Worm (Caenorhabditis elegans) whole organism, young adult: ENCODE data around the gene C30G7.3.

Experiments used
- B0019.2 ChIP-seq: fragments of 200-800 bp; sonication (Bioruptor generic); conservative IDR thresholded peaks from 2 replicates; pipeline ENCODE4 v1.3.6; 2022; ENCODE audit warnings: missing genetic modification reagents, missing genetic modification characterization, missing compliant biosample characterization
- D2030.7 ChIP-seq: fragments of 200-800 bp; sonication (Bioruptor generic); IDR thresholded peaks from 2 replicates; pipeline ENCODE4 v1.3.6; 2022; ENCODE audit warnings: missing genetic modification reagents, missing genetic modification characterization, missing compliant biosample characterization
- F22D6.2 ChIP-seq: sonication (generic microtip); optimal IDR thresholded peaks from 2 replicates; lab custom pipeline; 2016; ENCODE audit warnings: mild to moderate bottlenecking, missing genetic modification characterization, missing compliant biosample characterization
- F33H1.4 ChIP-seq: fragments of 200-800 bp; sonication (Bioruptor generic); IDR thresholded peaks from 2 replicates; pipeline ENCODE4 v1.3.6; 2022; ENCODE audit warnings: missing genetic modification reagents, missing genetic modification characterization, missing compliant biosample characterization
- F37B4.10 ChIP-seq: fragments of 200-800 bp; sonication (Bioruptor generic); IDR thresholded peaks from 2 replicates; pipeline ENCODE4 v1.3.6; 2022; ENCODE audit warnings: missing genetic modification characterization, missing compliant biosample characterization
- F49E8.2 ChIP-seq: sonication (generic microtip); optimal IDR thresholded peaks from 3 replicates; lab custom pipeline; 2017; ENCODE audit warnings: missing genetic modification characterization, mild to moderate bottlenecking, missing compliant biosample characterization, antibody characterized with exemption, moderate library complexity; ENCODE audit not compliant: insufficient read depth
- F55B11.4 ChIP-seq: sonication (generic microtip); optimal IDR thresholded peaks from 2 replicates; lab custom pipeline; 2016; ENCODE audit warnings: missing compliant biosample characterization, missing genetic modification characterization, borderline replicate concordance; ENCODE audit not compliant: insufficient read depth
- F57A8.1 ChIP-seq: fragments of 200-800 bp; sonication (Bioruptor generic); optimal IDR thresholded peaks from 2 replicates; lab custom pipeline; 2018; ENCODE audit warnings: mild to moderate bottlenecking, missing genetic modification characterization, moderate library complexity, missing compliant biosample characterization
- F57C9.4 ChIP-seq: sonication (generic microtip); optimal IDR thresholded peaks from 2 replicates; lab custom pipeline; 2017; ENCODE audit warnings: mild to moderate bottlenecking, missing genetic modification characterization, missing compliant biosample characterization
- K12H6.12 ChIP-seq: fragments of 200-800 bp; sonication (Bioruptor generic); optimal IDR thresholded peaks from 2 replicates; lab custom pipeline; 2018; ENCODE audit warnings: mild to moderate bottlenecking, missing genetic modification characterization, missing compliant biosample characterization
- Y56A3A.18 ChIP-seq: fragments of 200-800 bp; sonication (Bioruptor generic); IDR thresholded peaks from 2 replicates; pipeline ENCODE4 v1.3.6; 2022; ENCODE audit warnings: missing genetic modification reagents, missing genetic modification characterization, missing compliant biosample characterization
- Y95B8A.8 ChIP-seq: fragments of 200-800 bp; sonication (Bioruptor generic); IDR thresholded peaks from 2 replicates; pipeline ENCODE4 v1.3.6; 2022; ENCODE audit warnings: missing genetic modification reagents, missing genetic modification characterization, missing compliant biosample characterization
- akir-1 ChIP-seq: fragments of 200-800 bp; sonication (Bioruptor generic); optimal IDR thresholded peaks from 2 replicates; lab custom pipeline; 2018; ENCODE audit warnings: mild to moderate bottlenecking, missing genetic modification characterization, moderate library complexity, missing compliant biosample characterization
- aptf-2 ChIP-seq: fragments of 200-800 bp; sonication (Bioruptor generic); conservative IDR thresholded peaks from 2 replicates; pipeline ENCODE4 v1.3.6; 2022; ENCODE audit warnings: missing genetic modification reagents, missing genetic modification characterization, missing compliant biosample characterization
- attf-5 ChIP-seq: fragments of 200-800 bp; sonication (Bioruptor generic); optimal IDR thresholded peaks from 2 replicates; lab custom pipeline; 2018; ENCODE audit warnings: mild to moderate bottlenecking, missing genetic modification characterization, missing compliant biosample characterization
- attf-6 ChIP-seq: fragments of 200-800 bp; sonication (Bioruptor generic); IDR thresholded peaks from 2 replicates; pipeline ENCODE4 v1.3.6; 2022; ENCODE audit warnings: missing genetic modification reagents, missing genetic modification characterization, missing compliant biosample characterization
- bed-1 ChIP-seq: fragments of 200-800 bp; sonication (Bioruptor generic); IDR thresholded peaks from 2 replicates; pipeline ENCODE4 v1.3.6; 2022; ENCODE audit warnings: missing genetic modification reagents, missing genetic modification characterization, missing compliant biosample characterization
- ccch-3 ChIP-seq: fragments of 200-800 bp; sonication (Bioruptor generic); optimal IDR thresholded peaks from 2 replicates; lab custom pipeline; 2018; ENCODE audit warnings: mild to moderate bottlenecking, missing genetic modification characterization, missing compliant biosample characterization
- cebp-1 ChIP-seq, 2 experiments: fragments of 200-800 bp in 1 of 2; sonication (Bioruptor generic) in 1 of 2; sonication (generic microtip) in 1 of 2; IDR thresholded peaks in 1 of 2; optimal IDR thresholded peaks in 1 of 2; 2 replicates each; pipeline versions ENCODE4 v1.3.6 to Lab custom; 2017 to 2022; ENCODE audit warnings: missing compliant biosample characterization in 2 of 2, missing genetic modification characterization in 2 of 2, mild to moderate bottlenecking in 1 of 2, missing genetic modification reagents in 1 of 2, moderate library complexity in 1 of 2
- ceh-40 ChIP-seq: fragments of 200-800 bp; sonication (Bioruptor generic); IDR thresholded peaks from 2 replicates; pipeline ENCODE4 v1.3.6; 2022; ENCODE audit warnings: missing genetic modification characterization, missing compliant biosample characterization
- ceh-79 ChIP-seq: sonication (generic microtip); optimal IDR thresholded peaks from 2 replicates; lab custom pipeline; 2017; ENCODE audit warnings: mild to moderate bottlenecking, missing genetic modification characterization, missing compliant biosample characterization
- dpff-1 ChIP-seq: sonication (generic microtip); optimal IDR thresholded peaks from 2 replicates; lab custom pipeline; 2017; ENCODE audit warnings: mild to moderate bottlenecking, missing genetic modification characterization, missing compliant biosample characterization
- efl-1 ChIP-seq: fragments of 150-350 bp; optimal IDR thresholded peaks from 2 replicates; lab custom pipeline; 2014; ENCODE audit warnings: missing biosample characterization, missing genetic modification reagents, missing genetic modification characterization
- ekl-4 ChIP-seq: fragments of 200-800 bp; sonication (Bioruptor generic); IDR thresholded peaks from 2 replicates; pipeline ENCODE4 v1.3.6; 2022; ENCODE audit warnings: missing genetic modification reagents, missing genetic modification characterization, missing compliant biosample characterization
- hlh-26 ChIP-seq: fragments of 200-800 bp; sonication (Bioruptor generic); conservative IDR thresholded peaks from 2 replicates; pipeline ENCODE4 v1.3.6; 2022; ENCODE audit warnings: missing genetic modification reagents, missing genetic modification characterization, missing compliant biosample characterization
- hmg-1.2 ChIP-seq: fragments of 200-800 bp; sonication (Bioruptor generic); IDR thresholded peaks from 2 replicates; pipeline ENCODE4 v1.3.6; 2022; ENCODE audit warnings: missing genetic modification reagents, missing genetic modification characterization, missing compliant biosample characterization
- hrde-1 ChIP-seq: sonication (generic microtip); optimal IDR thresholded peaks from 2 replicates; lab custom pipeline; 2016; ENCODE audit warnings: missing genetic modification characterization, mild to moderate bottlenecking, missing compliant biosample characterization, moderate library complexity, missing genotype, missing genetic modification reagents, borderline replicate concordance
- let-607 ChIP-seq, 2 experiments: fragments of 200-800 bp in 1 of 2; sonication (Bioruptor generic) in 1 of 2; sonication (generic microtip) in 1 of 2; optimal IDR thresholded peaks; 2 replicates each; lab custom pipeline; 2016 to 2018; ENCODE audit warnings: mild to moderate bottlenecking in 2 of 2, missing compliant biosample characterization in 2 of 2, missing genetic modification characterization in 2 of 2, moderate library complexity in 2 of 2, missing genotype in 1 of 2
- lin-35 ChIP-seq, 3 experiments: fragments of 150-350 bp in 2 of 3; sonication (generic microtip) in 1 of 3; optimal IDR thresholded peaks; 2 replicates each; lab custom pipeline; 2014 to 2018; ENCODE audit warnings: missing biosample characterization in 3 of 3, missing genetic modification characterization in 3 of 3, missing genetic modification reagents in 3 of 3
- lsy-27 ChIP-seq: sonication (generic microtip); optimal IDR thresholded peaks from 2 replicates; lab custom pipeline; 2017; ENCODE audit warnings: missing genetic modification characterization, mild to moderate bottlenecking, missing compliant biosample characterization, antibody characterized with exemption, missing genotype, borderline replicate concordance; ENCODE audit not compliant: insufficient read depth
- madf-3 ChIP-seq: fragments of 200-800 bp; sonication (Bioruptor generic); IDR thresholded peaks from 2 replicates; pipeline ENCODE4 v1.3.6; 2022; ENCODE audit warnings: missing genetic modification reagents, missing genetic modification characterization, missing compliant biosample characterization
- madf-6 ChIP-seq: fragments of 200-800 bp; sonication (Bioruptor generic); IDR thresholded peaks from 2 replicates; pipeline ENCODE4 v1.3.6; 2022; ENCODE audit warnings: missing genetic modification reagents, missing genetic modification characterization, missing compliant biosample characterization
- mcd-1 ChIP-seq: fragments of 200-800 bp; sonication (Bioruptor generic); IDR thresholded peaks from 2 replicates; pipeline ENCODE4 v1.3.6; 2022; ENCODE audit warnings: missing genetic modification reagents, missing genetic modification characterization, missing compliant biosample characterization
- mxl-1 ChIP-seq: sonication (generic microtip); optimal IDR thresholded peaks from 2 replicates; lab custom pipeline; 2016; ENCODE audit warnings: missing genetic modification characterization, missing compliant biosample characterization
- nfyb-1 ChIP-seq: fragments of 200-800 bp; sonication (Bioruptor generic); IDR thresholded peaks from 2 replicates; pipeline ENCODE4 v1.3.6; 2022; ENCODE audit warnings: missing genetic modification reagents, missing genetic modification characterization, missing compliant biosample characterization
- nhr-179 ChIP-seq: sonication (generic microtip); optimal IDR thresholded peaks from 2 replicates; lab custom pipeline; 2016; ENCODE audit warnings: mild to moderate bottlenecking, missing genetic modification characterization, missing compliant biosample characterization
- pha-4 ChIP-seq: fragments of 150-350 bp; sonication (generic microtip); optimal IDR thresholded peaks from 2 replicates; lab custom pipeline; 2014; ENCODE audit warnings: missing biosample characterization, missing genetic modification reagents, missing genetic modification characterization
- rcor-1 ChIP-seq: fragments of 200-800 bp; sonication (Bioruptor generic); IDR thresholded peaks from 2 replicates; pipeline ENCODE4 v1.3.6; 2022; ENCODE audit warnings: missing genetic modification reagents, missing genetic modification characterization, missing compliant biosample characterization
- rec-8 ChIP-seq, 2 experiments: sonication (generic microtip); optimal IDR thresholded peaks; 2 replicates each; lab custom pipeline; 2016; ENCODE audit warnings: mild to moderate bottlenecking in 2 of 2, missing genetic modification characterization in 2 of 2, missing genetic modification reagents in 2 of 2, missing genotype in 2 of 2, missing biosample characterization in 1 of 2, missing compliant biosample characterization in 1 of 2, moderate library complexity in 1 of 2
- repo-1 ChIP-seq: sonication (generic microtip); optimal IDR thresholded peaks from 2 replicates; lab custom pipeline; 2017; ENCODE audit warnings: mild to moderate bottlenecking, missing genetic modification characterization, missing compliant biosample characterization
- sea-2 ChIP-seq: fragments of 200-800 bp; sonication (Bioruptor generic); IDR thresholded peaks from 2 replicates; pipeline ENCODE4 v1.3.6; 2022; ENCODE audit warnings: missing genetic modification characterization, missing compliant biosample characterization
- sptf-2 ChIP-seq: fragments of 200-800 bp; sonication (Bioruptor generic); optimal IDR thresholded peaks from 2 replicates; lab custom pipeline; 2018; ENCODE audit warnings: mild to moderate bottlenecking, missing genetic modification characterization, missing compliant biosample characterization
- tbp1 ChIP-seq: fragments of 200-800 bp; sonication (Bioruptor generic); optimal IDR thresholded peaks from 2 replicates; lab custom pipeline; 2018; ENCODE audit warnings: mild to moderate bottlenecking, missing genetic modification characterization, missing compliant biosample characterization
- unc-62 ChIP-seq: fragments of 150-350 bp; optimal IDR thresholded peaks from 2 replicates; lab custom pipeline; 2014; ENCODE audit warnings: missing biosample characterization, missing genetic modification reagents, missing genetic modification characterization
- xnd-1 ChIP-seq: sonication (generic microtip); optimal IDR thresholded peaks from 2 replicates; lab custom pipeline; 2016; ENCODE audit warnings: missing genotype, missing genetic modification reagents, missing genetic modification characterization, missing compliant biosample characterization
- zim-3 ChIP-seq: sonication (generic microtip); optimal IDR thresholded peaks from 2 replicates; lab custom pipeline; 2017; ENCODE audit warnings: mild to moderate bottlenecking, missing genetic modification characterization, moderate library complexity, missing compliant biosample characterization
- ztf-18 ChIP-seq: sonication (generic microtip); optimal IDR thresholded peaks from 2 replicates; lab custom pipeline; 2016; ENCODE audit warnings: missing genotype, mild to moderate bottlenecking, missing genetic modification characterization, missing compliant biosample characterization

Gene C30G7.3

ce11 chrV:14991489-14991888, 46.0 kb upstream of the C30G7.3 start (continued):
- no peak for TF ChIP-seq cebp-1 (GFP tag; IDR thresholded peaks at IDR 0.05; lab: Robert Waterston, UW)
- peak; percentile 21 for TF ChIP-seq cebp-1 (tag; optimal IDR thresholded peaks at IDR 0.05; lab: Kevin White, UChicago)
- peak; percentile 48; the same call in 1 of the 2 replicates for TF ChIP-seq madf-3 (GFP tag; lab: Robert Waterston, UW)
- no peak for TF ChIP-seq F57C9.4 (tag; lab: Kevin White, UChicago)
- TF ChIP-seq nfyb-1 (GFP tag; lab: Robert Waterston, UW), result no peak
- TF ChIP-seq sptf-2 (GFP tag; lab: Kevin White, UChicago), result no peak
- no peak for TF ChIP-seq lin-35 (GFP tag; optimal IDR thresholded peaks at IDR 0.05; lab: Kevin White, UChicago)
- TF ChIP-seq ccch-3 (GFP tag; lab: Kevin White, UChicago), result no peak
- TF ChIP-seq K12H6.12 (tag; lab: Kevin White, UChicago), result no peak
- peak; percentile 21 for TF ChIP-seq xnd-1 (tag; lab: Kevin White, UChicago)
- TF ChIP-seq nhr-179 (tag; lab: Kevin White, UChicago), result no peak
- TF ChIP-seq madf-6, result peak; percentile 76
- TF ChIP-seq B0019.2 (GFP tag; lab: Robert Waterston, UW), result no peak
- peak; percentile 42 for TF ChIP-seq tbp1
- no peak for TF ChIP-seq F55B11.4 (tag; lab: Kevin White, UChicago)
- TF ChIP-seq mxl-1 (tag; lab: Kevin White, UChicago), result no peak
- peak; percentile 12; the same call in 1 of the 2 replicates for TF ChIP-seq hmg-1.2 (GFP tag; lab: Robert Waterston, UW)
- 0 out of 2 replicates have a peak, but pooled peaks have one; percentile 23 for TF ChIP-seq F33H1.4 (GFP tag; lab: Robert Waterston, UW)
- TF ChIP-seq pha-4 (tag; lab: Kevin White, UChicago), result no peak
- peak; percentile 69 for TF ChIP-seq rcor-1
- TF ChIP-seq akir-1 (GFP tag; lab: Kevin White, UChicago), result no peak
- TF ChIP-seq let-607 (tag; optimal IDR thresholded peaks at IDR 0.05; lab: Kevin White, UChicago), result no peak
- peak; percentile 28 for TF ChIP-seq attf-5 (GFP tag; lab: Kevin White, UChicago)
- no peak for TF ChIP-seq Y56A3A.18
- TF ChIP-seq unc-62 (GFP tag; lab: Kevin White, UChicago), result no peak
- TF ChIP-seq ceh-79 (tag; lab: Kevin White, UChicago), result no peak
- no peak for TF ChIP-seq lsy-27 (tag; lab: Kevin White, UChicago)
- no peak for TF ChIP-seq rec-8 (tag; optimal IDR thresholded peaks at IDR 0.05; lab: Kevin White, UChicago)
- TF ChIP-seq sea-2 (GFP tag; lab: Robert Waterston, UW), result no peak
- TF ChIP-seq efl-1, result peak; percentile 6
- TF ChIP-seq hlh-26 (GFP tag; lab: Robert Waterston, UW), result no peak
- TF ChIP-seq ceh-40 (GFP tag; lab: Robert Waterston, UW), result 0 out of 2 replicates have a peak, but pooled peaks have one; percentile 41
- peak; percentile 72 for TF ChIP-seq ekl-4 (GFP tag; lab: Robert Waterston, UW)
- peak; percentile 11 for TF ChIP-seq repo-1 (tag; lab: Kevin White, UChicago)
- no peak for TF ChIP-seq aptf-2 (GFP tag; lab: Robert Waterston, UW)
- TF ChIP-seq Y95B8A.8 (GFP tag; lab: Robert Waterston, UW), result peak; percentile 91
- TF ChIP-seq F37B4.10 (GFP tag; lab: Robert Waterston, UW), result no peak
- TF ChIP-seq ztf-18 (tag; lab: Kevin White, UChicago), result no peak
- no peak for TF ChIP-seq zim-3 (tag; lab: Kevin White, UChicago)
- no peak for TF ChIP-seq bed-1 (GFP tag; lab: Robert Waterston, UW)
- no peak for TF ChIP-seq mcd-1 (GFP tag; lab: Robert Waterston, UW)
- peak; percentile 77 for TF ChIP-seq F49E8.2
- TF ChIP-seq F22D6.2, result no peak
- no peak for TF ChIP-seq dpff-1 (tag; lab: Kevin White, UChicago)
- peak; percentile 42 for TF ChIP-seq D2030.7
- peak; percentile 89 for TF ChIP-seq hrde-1 (tag; lab: Kevin White, UChicago)
- TF ChIP-seq F57A8.1, result no peak
- TF ChIP-seq attf-6 (GFP tag; lab: Robert Waterston, UW), result peak; percentile 84
